Worm (Caenorhabditis elegans) whole organism, L4/young adult: ENCODE measurements around the gene F25H9.2.

ENCODE experiments used
- W03F9.2 ChIP-seq: fragments of 150-350 bp; optimal IDR thresholded peaks from 2 replicates; lab custom pipeline; 2014; ENCODE audit warnings: missing biosample characterization, missing genetic modification characterization
- dao-5 ChIP-seq: sonication (generic microtip); optimal IDR thresholded peaks from 2 replicates; lab custom pipeline; 2016; ENCODE audit warnings: missing genotype, missing genetic modification characterization, moderate library complexity, missing compliant biosample characterization
- him-1 ChIP-seq: sonication (generic microtip); optimal IDR thresholded peaks from 2 replicates; lab custom pipeline; 2016; ENCODE audit warnings: missing genotype, missing genetic modification reagents, missing genetic modification characterization, missing compliant biosample characterization

F25H9.2 gene

DNA sequence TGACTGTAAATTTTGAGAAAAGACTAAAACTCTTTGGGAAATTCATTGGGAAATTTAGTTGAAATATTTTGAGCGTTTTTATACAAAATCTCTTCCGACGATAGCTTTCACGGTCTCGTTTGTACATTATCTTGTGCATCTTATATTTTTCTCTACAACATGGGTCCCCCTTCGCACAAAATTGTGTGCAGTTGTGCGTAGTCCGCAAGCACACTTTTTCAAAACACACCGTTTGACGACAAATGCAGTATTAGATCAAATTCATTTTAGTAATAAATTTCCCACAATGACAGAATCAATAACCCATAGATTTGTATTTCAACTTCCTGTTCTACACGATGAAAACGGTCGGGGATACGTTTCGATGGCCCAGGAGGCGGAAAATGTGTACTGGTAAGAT, at the start of gene F25H9.2:
Gene F25H9.2 (plus strand): TSS at position 226 of the 400 bp plus-strand sequence.
- no peak for TF ChIP-seq him-1 (tag; lab: Kevin White, UChicago)
- TF ChIP-seq dao-5 (tag; lab: Kevin White, UChicago): no peak
- TF ChIP-seq W03F9.2 (tag; lab: Kevin White, UChicago): no peak

DNA sequence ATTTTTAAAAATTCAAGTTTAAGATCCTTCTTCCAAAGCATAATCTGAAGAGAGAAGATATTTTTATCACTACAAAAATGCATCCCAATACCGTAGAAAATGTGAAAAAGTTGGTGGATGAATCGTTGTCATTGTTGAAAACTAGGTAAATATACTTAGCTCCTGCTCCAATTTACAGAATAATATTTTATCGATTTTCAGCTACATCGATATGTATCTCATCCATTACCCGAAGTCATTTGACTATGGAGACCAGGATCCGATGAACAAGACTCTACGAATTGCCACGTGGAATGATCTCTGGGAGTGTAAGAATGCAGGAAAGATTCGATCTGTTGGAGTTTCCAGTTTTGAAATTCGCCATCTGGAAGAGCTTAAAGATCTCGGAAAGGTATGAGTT, 49.4 kb upstream of the F25H9.2 start:
- no peak for TF ChIP-seq dao-5 (tag; lab: Kevin White, UChicago)
- no peak for TF ChIP-seq him-1 (tag; lab: Kevin White, UChicago)
- no peak for TF ChIP-seq W03F9.2 (tag; lab: Kevin White, UChicago)

DNA sequence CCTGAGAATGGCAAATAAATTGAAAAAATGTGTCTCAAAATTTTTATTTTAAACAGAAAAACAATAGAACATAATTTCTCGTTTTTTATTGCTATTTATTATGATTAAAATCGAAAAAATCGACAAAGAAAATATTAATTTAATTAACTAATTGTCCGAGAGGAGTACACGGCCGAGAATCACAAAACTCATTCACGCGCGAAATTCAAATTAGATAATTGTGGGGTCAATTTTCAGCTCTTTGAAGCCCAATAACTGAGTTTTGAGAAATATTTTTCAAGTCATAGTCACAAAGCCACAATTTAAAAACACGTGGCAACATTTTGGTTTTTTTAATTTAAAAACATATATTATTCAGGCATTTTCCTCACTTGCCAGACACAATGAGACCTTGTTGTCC, 48.8 kb upstream of the F25H9.2 start:
- TF ChIP-seq dao-5 (tag; lab: Kevin White, UChicago) (no peak), him-1 (tag; lab: Kevin White, UChicago) (no peak), W03F9.2 (tag; lab: Kevin White, UChicago) (no peak)

DNA sequence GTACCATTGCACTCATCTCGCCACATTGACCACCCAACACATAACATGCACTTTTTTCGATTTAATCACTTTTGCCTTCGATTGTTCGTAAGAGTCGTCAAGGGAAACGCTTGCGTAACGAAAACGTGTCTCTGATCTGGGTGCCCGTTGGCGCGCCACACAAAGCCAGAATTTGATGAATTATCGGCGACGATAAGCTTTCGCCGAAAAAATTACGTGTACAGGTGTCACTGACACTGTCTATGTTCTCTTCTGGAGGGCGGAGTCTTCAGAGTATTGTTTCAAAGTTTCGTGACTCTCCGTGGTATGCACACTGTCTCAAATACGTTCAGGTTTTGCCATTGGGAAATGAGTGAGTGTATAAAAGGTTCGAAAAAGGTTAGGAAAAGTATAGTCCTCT, 47.2 kb upstream of the F25H9.2 start, which contains the start of gene F53F1.4:
Gene F53F1.4 (plus strand): TSS at position 390 of the 400 bp plus-strand sequence.
- TF ChIP-seq W03F9.2 (tag; lab: Kevin White, UChicago) (no peak), him-1 (tag; lab: Kevin White, UChicago) (no peak), dao-5 (tag; lab: Kevin White, UChicago) (no peak)

DNA sequence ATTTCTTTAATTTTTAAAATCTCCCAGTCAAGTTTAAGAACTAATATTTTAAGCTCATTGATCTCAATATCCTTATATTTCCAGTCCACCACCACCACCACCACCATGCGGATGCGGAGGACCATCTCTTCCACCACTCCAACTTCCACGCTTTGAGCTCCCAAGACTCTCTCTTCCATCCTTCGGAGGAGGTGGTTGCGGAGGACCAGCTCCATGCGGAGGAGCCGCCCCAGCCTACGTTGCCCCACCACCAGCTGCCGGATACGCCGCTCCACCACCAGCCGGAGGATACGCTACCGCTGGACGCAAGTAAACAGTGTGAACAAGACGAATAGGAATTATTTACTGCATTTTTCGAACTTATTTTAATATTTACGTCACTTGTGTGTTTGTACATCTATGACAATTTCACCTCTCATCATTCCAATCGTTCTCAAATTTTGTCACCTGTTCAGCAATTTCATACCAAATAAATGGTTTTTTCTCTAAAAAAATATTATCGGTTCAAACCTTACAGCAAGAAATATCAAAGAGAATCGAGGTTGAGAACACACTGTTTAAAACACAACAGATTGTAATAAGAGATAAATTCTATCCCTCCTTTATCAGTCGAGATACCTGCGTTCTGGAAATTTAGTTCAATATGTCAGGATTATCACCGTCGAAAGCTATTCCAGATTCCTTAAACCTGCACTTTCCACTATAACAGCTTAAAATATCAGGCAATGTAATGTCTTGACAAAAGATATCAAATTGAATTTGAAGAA, 46.5 kb upstream of the F25H9.2 start:
- TF ChIP-seq W03F9.2 (tag; lab: Kevin White, UChicago) (no peak), dao-5 (tag; lab: Kevin White, UChicago) (no peak), him-1 (tag; lab: Kevin White, UChicago) (no peak)

DNA sequence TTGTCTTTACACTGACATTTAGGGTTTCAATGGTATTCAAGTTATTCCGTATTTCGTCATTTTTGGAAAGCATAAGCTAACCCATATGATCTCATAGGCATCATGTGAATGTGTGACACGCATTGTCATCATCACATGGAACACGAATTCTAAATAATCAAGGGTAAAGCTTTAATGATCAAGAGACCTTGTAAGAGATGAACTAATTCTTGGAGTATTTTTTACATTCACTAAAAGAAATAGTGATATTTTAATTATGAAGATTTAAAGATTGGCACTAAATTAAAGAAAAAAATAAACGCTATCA, 45.9 kb upstream of the F25H9.2 start:
- no peak for TF ChIP-seq him-1 (tag; lab: Kevin White, UChicago)
- no peak for TF ChIP-seq dao-5 (tag; lab: Kevin White, UChicago)
- TF ChIP-seq W03F9.2 (tag; lab: Kevin White, UChicago): no peak

DNA sequence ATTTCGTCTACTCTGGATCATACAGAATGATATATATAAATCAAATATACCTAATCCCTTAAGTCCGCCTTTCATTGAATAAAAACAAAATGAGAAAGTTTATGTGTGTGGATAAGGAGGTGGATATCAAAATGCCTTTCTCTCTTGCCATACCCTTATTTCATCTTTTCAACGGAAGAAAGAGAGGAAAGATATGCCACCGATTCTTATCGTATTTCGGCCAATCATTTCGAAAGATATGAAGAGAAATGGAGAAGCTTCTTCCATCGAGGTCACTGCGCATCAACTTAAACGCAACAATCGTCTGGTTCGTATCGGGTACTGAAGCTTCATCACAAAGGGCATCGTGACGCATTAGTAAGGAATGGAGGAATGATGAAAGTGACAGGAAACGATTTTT, 44.6 kb upstream of the F25H9.2 start:
- TF ChIP-seq him-1 (tag; lab: Kevin White, UChicago) (no peak), dao-5 (tag; lab: Kevin White, UChicago) (no peak), W03F9.2 (tag; lab: Kevin White, UChicago) (no peak)

DNA sequence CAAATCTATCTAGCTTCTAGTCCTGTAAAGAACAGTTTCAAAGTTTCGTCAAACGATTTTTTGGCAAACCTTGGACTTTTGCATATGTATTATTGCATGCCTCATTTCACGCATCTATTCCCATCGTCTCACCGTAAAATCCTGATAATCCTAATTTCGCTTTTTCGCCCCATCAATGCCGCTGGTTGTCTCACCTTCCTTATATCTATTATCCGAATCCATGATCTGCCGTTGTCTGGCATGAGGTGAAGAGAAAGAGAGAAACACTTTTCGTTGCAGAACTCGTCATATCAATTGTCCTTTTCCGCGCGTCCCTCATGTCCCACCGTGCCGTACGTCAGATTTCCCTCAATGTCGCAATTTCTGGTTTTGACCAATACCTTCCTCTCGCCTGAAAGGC, 43.3 kb upstream of the F25H9.2 start, which contains the start of gene cut-2:
Gene cut-2 (plus strand): TSS at position 365 of the 400 bp plus-strand sequence.
- TF ChIP-seq W03F9.2 (tag; lab: Kevin White, UChicago) (no peak), him-1 (tag; lab: Kevin White, UChicago) (no peak), dao-5 (tag; lab: Kevin White, UChicago) (no peak)

DNA sequence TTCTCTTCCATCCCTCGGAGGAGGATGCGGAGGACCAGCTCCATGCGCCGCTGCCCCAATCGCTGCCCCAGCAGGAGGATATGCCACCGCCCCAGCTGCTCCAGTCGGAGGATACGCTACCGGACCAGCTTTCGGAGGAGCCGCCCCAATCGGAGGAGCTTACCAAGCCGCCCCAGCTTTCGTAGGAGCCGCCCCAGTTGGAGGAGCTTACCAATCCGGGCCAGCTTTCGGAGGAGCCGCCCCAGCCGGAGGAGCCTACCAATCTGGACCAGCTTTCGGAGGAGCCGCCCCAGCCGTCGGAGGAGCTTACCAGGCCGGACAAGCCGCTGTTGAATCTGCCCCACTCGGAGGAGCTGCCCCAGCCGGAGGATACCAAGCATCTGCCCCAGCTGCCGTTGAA, 42.4 kb upstream of the F25H9.2 start:
- TF ChIP-seq him-1 (tag; lab: Kevin White, UChicago) (no peak), dao-5 (tag; lab: Kevin White, UChicago) (peak; percentile 33)

DNA sequence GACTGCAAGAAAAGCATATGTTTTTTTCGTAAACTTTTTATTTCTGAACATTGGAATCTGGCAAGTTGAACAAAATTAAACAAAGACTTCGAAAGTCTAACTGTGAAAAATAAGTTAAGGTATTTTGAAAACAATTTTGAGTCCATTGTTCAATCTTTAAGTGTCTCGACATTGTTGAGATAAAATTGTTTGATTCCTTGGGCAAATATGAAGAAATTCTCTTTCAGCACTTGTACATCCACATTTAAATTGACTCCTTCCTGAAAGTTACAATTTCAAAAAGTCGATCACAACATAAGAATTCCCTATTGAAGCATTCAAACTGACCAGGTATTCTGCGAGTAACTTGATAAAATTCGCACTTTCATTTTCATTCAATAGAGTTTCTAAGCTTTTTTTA, 41.8 kb upstream of the F25H9.2 start:
- TF ChIP-seq dao-5 (tag; lab: Kevin White, UChicago) (no peak), W03F9.2 (tag; lab: Kevin White, UChicago) (no peak), him-1 (tag; lab: Kevin White, UChicago) (no peak)

DNA sequence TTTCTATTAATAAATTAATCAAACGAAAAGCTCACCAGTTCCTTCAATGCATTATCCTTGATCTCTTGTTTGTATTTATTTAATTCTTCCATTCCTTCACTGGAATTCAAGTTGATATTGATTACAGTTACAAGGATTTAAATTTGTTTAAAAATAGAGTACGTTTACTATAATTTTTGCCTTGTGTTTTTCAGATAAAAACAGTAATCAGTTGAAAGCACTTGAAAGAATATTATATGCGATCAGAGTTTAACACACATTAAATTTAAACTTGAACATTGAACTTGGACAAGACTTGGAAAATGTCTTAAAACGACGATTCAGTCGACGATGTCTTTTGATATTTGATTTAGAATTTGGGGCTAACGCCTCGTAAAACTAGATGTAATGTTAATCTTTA, 40.4 kb upstream of the F25H9.2 start, which contains the start of gene F53F1.6:
Gene F53F1.6 (minus strand): TSS at position 101 of the 400 bp plus-strand sequence.
- TF ChIP-seq him-1 (tag; lab: Kevin White, UChicago) (no peak), W03F9.2 (tag; lab: Kevin White, UChicago) (no peak), dao-5 (tag; lab: Kevin White, UChicago) (no peak)

DNA sequence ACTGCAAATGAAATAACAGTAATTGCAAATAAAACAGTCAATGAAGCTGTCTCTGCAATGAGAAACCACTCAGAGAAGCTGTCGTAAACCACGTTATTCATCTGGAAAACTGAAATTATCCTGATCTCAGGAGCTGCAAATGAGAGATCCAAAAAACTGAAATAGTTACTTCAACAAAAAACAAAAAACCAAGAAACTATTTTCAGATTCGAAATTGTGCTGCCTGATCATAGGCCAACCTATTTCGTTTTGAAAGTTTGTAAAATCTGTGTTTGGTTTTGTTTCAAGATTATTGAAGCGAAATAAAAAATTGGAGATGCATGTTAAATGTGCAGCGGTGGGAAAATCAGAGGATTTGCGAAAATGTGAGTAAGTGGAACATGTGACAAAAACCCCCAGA, 37.2 kb upstream of the F25H9.2 start, which contains the start of gene srv-8:
Gene srv-8 (minus strand): TSS at position 101 of the 400 bp plus-strand sequence.
- TF ChIP-seq W03F9.2 (tag; lab: Kevin White, UChicago) (no peak), him-1 (tag; lab: Kevin White, UChicago) (no peak), dao-5 (tag; lab: Kevin White, UChicago) (no peak)

DNA sequence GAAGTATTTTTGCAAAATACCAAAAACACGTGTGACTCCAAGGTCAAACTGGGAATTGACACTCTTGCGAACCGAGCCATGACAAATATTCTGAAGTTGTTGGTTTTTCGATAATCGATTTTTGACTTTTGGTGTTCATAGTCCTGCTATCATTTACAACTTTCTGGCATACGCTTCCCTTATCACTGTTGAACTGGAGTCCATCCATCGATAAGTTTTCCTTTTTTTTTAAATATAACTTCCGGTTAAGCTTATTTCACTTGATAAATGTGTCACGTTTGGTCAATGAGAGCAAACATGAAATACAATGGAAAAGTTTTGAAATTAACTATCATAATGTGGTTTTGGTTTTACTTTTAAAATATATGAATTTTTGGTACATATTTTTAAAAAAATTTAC, 36.2 kb upstream of the F25H9.2 start:
- no peak for TF ChIP-seq W03F9.2 (tag; lab: Kevin White, UChicago)
- no peak for TF ChIP-seq him-1 (tag; lab: Kevin White, UChicago)
- no peak for TF ChIP-seq dao-5 (tag; lab: Kevin White, UChicago)

DNA sequence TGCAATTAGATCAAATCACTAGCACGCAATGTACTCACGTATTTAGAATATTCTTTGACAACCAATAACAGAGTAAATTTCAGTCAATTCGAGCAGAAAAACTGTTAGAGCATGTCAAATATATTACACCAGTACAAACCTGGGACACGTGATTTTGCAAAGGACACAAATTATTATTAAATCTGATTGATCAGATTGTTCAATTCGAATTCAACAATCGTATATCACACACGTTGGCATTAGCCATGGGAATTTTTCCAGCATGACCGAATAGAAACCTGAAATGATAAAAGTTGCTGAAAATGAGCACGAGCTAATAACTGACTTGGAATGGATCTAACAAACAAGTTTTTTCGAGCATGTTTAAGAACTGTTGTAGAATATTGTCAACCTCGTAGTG, 34.8 kb upstream of the F25H9.2 start, which contains the start of gene srv-9:
Gene srv-9 (minus strand): TSS at position 101 of the 400 bp plus-strand sequence.
- no peak for TF ChIP-seq him-1 (tag; lab: Kevin White, UChicago)
- no peak for TF ChIP-seq W03F9.2 (tag; lab: Kevin White, UChicago)
- no peak for TF ChIP-seq dao-5 (tag; lab: Kevin White, UChicago)
